Worm (Caenorhabditis elegans): ENCODE results near the gene clec-37.

Gene clec-37

ce11 chrV:16869740-16870139 is 17.8 kb upstream of the clec-37 start, which contains the start of gene clec-33:
clec-33 (minus strand) TSS chrV:16869840.
- no peak for TF ChIP-seq zip-2 (tag; optimal IDR thresholded peaks at IDR 0.05)
- no peak for TF ChIP-seq nhr-237 (tag; optimal IDR thresholded peaks at IDR 0.05)
- TF ChIP-seq pha-4 (GFP tag; IDR thresholded peaks at IDR 0.05) = no peak
- TF ChIP-seq pha-4 (tag; optimal IDR thresholded peaks at IDR 0.05) = no peak

ce11 chrV:16865404-16865803 is 13.5 kb upstream of the clec-37 start, which contains the start of gene clec-28:
clec-28 (plus strand) TSS chrV:16865704.
- TF ChIP-seq zip-2 (tag; optimal IDR thresholded peaks at IDR 0.05) = no peak
- TF ChIP-seq T20F7.1 (GFP tag; optimal IDR thresholded peaks at IDR 0.05) = no peak
- TF ChIP-seq saeg-2 (GFP tag; IDR thresholded peaks at IDR 0.05) = no peak
- TF ChIP-seq daf-8 (GFP tag; IDR thresholded peaks at IDR 0.05) = no peak
- TF ChIP-seq vab-7 (GFP tag; IDR thresholded peaks at IDR 0.05) = no peak
- no peak for TF ChIP-seq hlh-30 (tag; optimal IDR thresholded peaks at IDR 0.05; ENCODE audit: insufficient read depth)
- no peak for TF ChIP-seq lin-1 (GFP tag; IDR thresholded peaks at IDR 0.05)
- no peak for TF ChIP-seq hmg-1.1 (GFP tag; IDR thresholded peaks at IDR 0.05)
- TF ChIP-seq nhr-6 (tag; optimal IDR thresholded peaks at IDR 0.05) = no peak
- no peak for TF ChIP-seq nhr-11 (tag; optimal IDR thresholded peaks at IDR 0.05)

ce11 chrV:16861719-16862118 is 9.8 kb upstream of the clec-37 start, which contains the start of the genes clec-32 and clec-24:
clec-32 (minus strand) TSS chrV:16861819.
clec-24 (plus strand) TSS chrV:16862012.
- TF ChIP-seq ZK337.2 (GFP tag; IDR thresholded peaks at IDR 0.05) = no peak
- TF ChIP-seq aly-2 (tag; optimal IDR thresholded peaks at IDR 0.05) = no peak
- TF ChIP-seq set-16 (GFP tag; IDR thresholded peaks at IDR 0.05) = no peak
- TF ChIP-seq zfp-3 (GFP tag; conservative IDR thresholded peaks at IDR 0.05) = no peak
- TF ChIP-seq lir-3 (tag; optimal IDR thresholded peaks at IDR 0.05) = no peak
- no peak for TF ChIP-seq hmg-1.1 (GFP tag; IDR thresholded peaks at IDR 0.05)
- TF ChIP-seq ceh-62 (tag; optimal IDR thresholded peaks at IDR 0.05) = no peak
- no peak for TF ChIP-seq duxl-1 (tag; optimal IDR thresholded peaks at IDR 0.05; ENCODE audit: poor library complexity)
- TF ChIP-seq attf-4 (tag; optimal IDR thresholded peaks at IDR 0.05) = no peak
- TF ChIP-seq nhr-42 (GFP tag; IDR thresholded peaks at IDR 0.05) = no peak
- no peak for TF ChIP-seq madf-9 (GFP tag; conservative IDR thresholded peaks at IDR 0.05)

- no peak for TF ChIP-seq nhr-6 (tag; optimal IDR thresholded peaks at IDR 0.05)
- no peak for TF ChIP-seq set-16 (GFP tag; IDR thresholded peaks at IDR 0.05)
- TF ChIP-seq ceh-28 (tag; optimal IDR thresholded peaks at IDR 0.05) = no peak
- no peak for TF ChIP-seq ceh-32 (tag; optimal IDR thresholded peaks at IDR 0.05; ENCODE audit: poor library complexity)
- no peak for TF ChIP-seq daf-12 (tag; optimal IDR thresholded peaks at IDR 0.05)
- TF ChIP-seq ceh-82 (tag; optimal IDR thresholded peaks at IDR 0.05) = no peak
- TF ChIP-seq vab-7 (GFP tag; IDR thresholded peaks at IDR 0.05) = no peak
- no peak for TF ChIP-seq ztf-7 (tag; optimal IDR thresholded peaks at IDR 0.05)
- no peak for TF ChIP-seq spr-1 (tag; optimal IDR thresholded peaks at IDR 0.05)
- no peak for TF ChIP-seq unc-130 (GFP tag; optimal IDR thresholded peaks at IDR 0.05)
- no peak for TF ChIP-seq lin-39 (tag; optimal IDR thresholded peaks at IDR 0.05)
- TF ChIP-seq daf-16 (GFP tag; optimal IDR thresholded peaks at IDR 0.05) = no peak
- TF ChIP-seq daf-16 (tag; optimal IDR thresholded peaks at IDR 0.05) = no peak
- no peak for TF ChIP-seq fos-1 (tag; optimal IDR thresholded peaks at IDR 0.05)
- TF ChIP-seq zip-11 (GFP tag; IDR thresholded peaks at IDR 0.05) = no peak
- TF ChIP-seq ama-1 (optimal IDR thresholded peaks at IDR 0.05) = no peak
Observed at ce11 chrV:16857977-16858479, 6.1 kb upstream of the clec-37 start, which contains the start of the genes clec-31 and clec-22. clec-31 (minus strand) TSS chrV:16858077. clec-22 (plus strand) TSS chrV:16858429.
